Worm (Caenorhabditis elegans) whole organism, L2 larva: ENCODE data around the gene Y38A10A.2.

Source experiments
- C34F6.9 ChIP-seq: fragments of 150-350 bp; optimal IDR thresholded peaks from 2 replicates; lab custom pipeline; 2014; ENCODE audit warnings: missing biosample characterization, missing genetic modification characterization
- alr-1 ChIP-seq: fragments of 150-350 bp; optimal IDR thresholded peaks from 2 replicates; lab custom pipeline; 2014; ENCODE audit warnings: missing biosample characterization, missing genetic modification characterization
- ama-1 ChIP-seq: fragments of 150-350 bp; optimal IDR thresholded peaks from 2 replicates; lab custom pipeline; 2018; ENCODE audit warnings: inconsistent platforms
- ceh-16 ChIP-seq: fragments of 150-350 bp; optimal IDR thresholded peaks from 2 replicates; lab custom pipeline; 2014; ENCODE audit warnings: missing biosample characterization, missing genetic modification characterization
- egl-27 ChIP-seq: sonication (generic microtip); optimal IDR thresholded peaks from 3 replicates; lab custom pipeline; 2017; ENCODE audit warnings: missing biosample characterization, missing genetic modification reagents, missing genetic modification characterization
- lsy-2 ChIP-seq, 2 experiments: fragments of 150-350 bp in 1 of 2; sonication (generic microtip) in 1 of 2; optimal IDR thresholded peaks; 2 replicates each; lab custom pipeline; 2014 to 2017; ENCODE audit warnings: missing biosample characterization in 2 of 2, missing genetic modification characterization in 2 of 2
- mab-5 ChIP-seq: fragments of 150-350 bp; optimal IDR thresholded peaks from 2 replicates; lab custom pipeline; 2014; ENCODE audit warnings: missing biosample characterization, missing genetic modification characterization
- nhr-11 ChIP-seq: fragments of 150-350 bp; optimal IDR thresholded peaks from 2 replicates; lab custom pipeline; 2014; ENCODE audit warnings: missing biosample characterization, missing genetic modification characterization
- nhr-237 ChIP-seq: fragments of 150-350 bp; optimal IDR thresholded peaks from 2 replicates; lab custom pipeline; 2014; ENCODE audit warnings: missing biosample characterization, missing genetic modification characterization
- snpc-4 ChIP-seq: fragments of 150-350 bp; optimal IDR thresholded peaks from 2 replicates; lab custom pipeline; 2014; ENCODE audit warnings: missing biosample characterization, missing genetic modification characterization
- unc-39 ChIP-seq: fragments of 150-350 bp; optimal IDR thresholded peaks from 2 replicates; lab custom pipeline; 2014; ENCODE audit warnings: missing biosample characterization, missing genetic modification characterization
- unc-55 ChIP-seq: fragments of 150-350 bp; sonication (generic microtip); optimal IDR thresholded peaks from 3 replicates; lab custom pipeline; 2014; ENCODE audit warnings: missing biosample characterization, missing genetic modification reagents, missing genetic modification characterization
- unc-62 ChIP-seq: fragments of 150-350 bp; optimal IDR thresholded peaks from 2 replicates; lab custom pipeline; 2014; ENCODE audit warnings: missing biosample characterization, missing genetic modification reagents, missing genetic modification characterization
- ztf-11 ChIP-seq: sonication (generic microtip); optimal IDR thresholded peaks from 2 replicates; lab custom pipeline; 2017; ENCODE audit warnings: missing biosample characterization, missing genetic modification characterization

ce11 chrV:6016097-6016496, 47.1 kb downstream of the Y38A10A.2 start:
- TF ChIP-seq lsy-2 (tag; optimal IDR thresholded peaks at IDR 0.05; lab: Kevin White, UChicago) = no peak
- TF ChIP-seq nhr-11 (tag; lab: Kevin White, UChicago) = no peak
- no peak for TF ChIP-seq alr-1 (tag; lab: Kevin White, UChicago)
- no peak for TF ChIP-seq unc-39 (tag; lab: Kevin White, UChicago)
- TF ChIP-seq snpc-4 (tag; lab: Kevin White, UChicago) = no peak
- no peak for TF ChIP-seq egl-27 (tag; lab: Kevin White, UChicago)
- no peak for TF ChIP-seq unc-55 (GFP tag; lab: Kevin White, UChicago)
- TF ChIP-seq C34F6.9 (tag; lab: Kevin White, UChicago) = no peak
- no peak for TF ChIP-seq ztf-11 (tag; lab: Kevin White, UChicago)
- TF ChIP-seq mab-5 (tag; lab: Kevin White, UChicago) = no peak
- no peak for TF ChIP-seq ama-1
- no peak for TF ChIP-seq ceh-16 (tag; lab: Kevin White, UChicago)
- TF ChIP-seq nhr-237 (tag; lab: Kevin White, UChicago) = no peak
- no peak for TF ChIP-seq unc-62 (GFP tag; lab: Kevin White, UChicago)
